Fruit fly (Drosophila melanogaster): ENCODE results near the gene FucTB.

Gene FucTB

dm6 chr2L:9438227-9438626 lies 7.4 kb upstream of the FucTB start (continued):
- no peak for TF ChIP-seq CG2889 (GFP tag; IDR thresholded peaks at IDR 0.05)
- TF ChIP-seq CG11560 (tag; IDR thresholded peaks at IDR 0.05) = no peak
- TF ChIP-seq Hr51 (GFP tag; optimal IDR thresholded peaks at IDR 0.05) = peak in 1 of 2 experiments; percentile 6
- no peak for TF ChIP-seq Dll (GFP tag; IDR thresholded peaks at IDR 0.05; ENCODE audit: partially characterized antibody)
- no peak for TF ChIP-seq btn (GFP tag; optimal IDR thresholded peaks at IDR 0.05)
- TF ChIP-seq Rfx (GFP tag; IDR thresholded peaks at IDR 0.05) = peak; percentile 55
- TF ChIP-seq NC2β (GFP tag; optimal IDR thresholded peaks at IDR 0.05) = no peak
- no peak for TF ChIP-seq CG10959 (GFP tag; IDR thresholded peaks at IDR 0.05)
- TF ChIP-seq CG12071 (GFP tag; optimal IDR thresholded peaks at IDR 0.05) = no peak
- no peak for TF ChIP-seq CG31441 (GFP tag; IDR thresholded peaks at IDR 0.05)
- no peak for TF ChIP-seq Dbx (GFP tag; IDR thresholded peaks at IDR 0.05)
- no peak for TF ChIP-seq Atf-2 (GFP tag; optimal IDR thresholded peaks at IDR 0.05)
- no peak for TF ChIP-seq lbe (GFP tag; optimal IDR thresholded peaks at IDR 0.05)
- TF ChIP-seq CG10431 (GFP tag; optimal IDR thresholded peaks at IDR 0.05) = no peak
- no peak for TF ChIP-seq E2f1 (GFP tag; IDR thresholded peaks at IDR 0.05)
- TF ChIP-seq CG4424 (GFP tag; optimal IDR thresholded peaks at IDR 0.05) = no peak
- TF ChIP-seq Meics (GFP tag; optimal IDR thresholded peaks at IDR 0.05) = peak; percentile 18
- TF ChIP-seq CG17186 (GFP tag; optimal IDR thresholded peaks at IDR 0.05) = no peak
- TF ChIP-seq CG5180 (GFP tag; optimal IDR thresholded peaks at IDR 0.05) = no peak
- TF ChIP-seq CG14965 (GFP tag; optimal IDR thresholded peaks at IDR 0.05; ENCODE audit: borderline replicate concordance) = no peak
- TF ChIP-seq CG17612 (GFP tag; IDR thresholded peaks at IDR 0.05) = no peak
- no peak for TF ChIP-seq run (tag; optimal IDR thresholded peaks at IDR 0.05)
- TF ChIP-seq Sox102F (GFP tag; optimal IDR thresholded peaks at IDR 0.05) = peak; percentile 7
- no peak for TF ChIP-seq CG13894 (tag; optimal IDR thresholded peaks at IDR 0.05)
- TF ChIP-seq crc (GFP tag; optimal IDR thresholded peaks at IDR 0.05) = no peak
- TF ChIP-seq otp (GFP tag; IDR thresholded peaks at IDR 0.05) = no peak
- no peak for TF ChIP-seq Dip2 (GFP tag; IDR thresholded peaks at IDR 0.05)
- TF ChIP-seq CG4707 (GFP tag; optimal IDR thresholded peaks at IDR 0.05) = no peak
- TF ChIP-seq prd (optimal IDR thresholded peaks at IDR 0.05) = no peak
- TF ChIP-seq prd (GFP tag; IDR thresholded peaks at IDR 0.05) = 0 out of 3 replicates have a peak, but pooled peaks have one; percentile 24
- no peak for TF ChIP-seq wdn (GFP tag; IDR thresholded peaks at IDR 0.05)
- no peak for TF ChIP-seq p53 (GFP tag; optimal IDR thresholded peaks at IDR 0.05)
- TF ChIP-seq Hey (tag; optimal IDR thresholded peaks at IDR 0.05) = no peak
- no peak for TF ChIP-seq CG12236 (GFP tag; optimal IDR thresholded peaks at IDR 0.05)
- no peak for TF ChIP-seq Lim3 (GFP tag; IDR thresholded peaks at IDR 0.05)
- 0 out of 3 replicates have a peak, but pooled peaks have one; percentile 12 for TF ChIP-seq CG11695 (GFP tag; IDR thresholded peaks at IDR 0.05)
- TF ChIP-seq Ets97D (GFP tag; optimal IDR thresholded peaks at IDR 0.05) = no peak
- TF ChIP-seq D19A (tag; optimal IDR thresholded peaks at IDR 0.05) = peak; percentile 86
- no peak for TF ChIP-seq CG17361 (GFP tag; IDR thresholded peaks at IDR 0.05)
- peak; percentile 31 for TF ChIP-seq gem (tag; optimal IDR thresholded peaks at IDR 0.05)
- TF ChIP-seq dimm (GFP tag; IDR thresholded peaks at IDR 0.05) = no peak
- no peak for TF ChIP-seq gsb-n (tag; optimal IDR thresholded peaks at IDR 0.05)
- no peak for TF ChIP-seq CG33213 (GFP tag; optimal IDR thresholded peaks at IDR 0.05)
- no peak for TF ChIP-seq CG34422 (GFP tag; IDR thresholded peaks at IDR 0.05)
- no peak for TF ChIP-seq hth (optimal IDR thresholded peaks at IDR 0.05)
- no peak for TF ChIP-seq eyg (GFP tag; optimal IDR thresholded peaks at IDR 0.05)
- TF ChIP-seq Drgx (GFP tag; IDR thresholded peaks at IDR 0.05) = 0 out of 2 replicates have a peak, but pooled peaks have one; percentile 31
- TF ChIP-seq CG7357 (GFP tag; IDR thresholded peaks at IDR 0.05) = 0 out of 3 replicates have a peak, but pooled peaks have one; percentile 7
